Worm (Caenorhabditis elegans): ENCODE data around the gene pho-14.

Gene pho-14

DNA sequence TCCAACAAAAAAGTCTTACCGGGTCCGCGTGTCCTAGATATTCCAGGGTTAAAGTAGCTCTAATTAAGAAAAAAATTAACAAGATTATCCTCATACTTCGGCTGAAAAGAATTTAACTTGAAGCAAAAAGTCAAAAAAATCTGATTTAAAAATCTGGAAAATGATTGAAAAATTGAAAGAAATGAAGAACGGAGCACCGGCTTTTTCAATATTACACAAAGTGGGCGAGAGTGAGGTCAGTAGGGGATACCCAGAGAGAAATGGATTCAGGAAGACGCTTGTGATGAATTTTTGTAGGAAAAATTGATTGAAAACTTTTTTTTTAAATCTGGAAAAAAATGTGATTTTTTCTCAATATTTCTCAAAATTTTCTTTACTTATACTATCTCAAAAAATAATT, at the start of gene pho-14:
Gene pho-14, minus strand, starts transcription at position 101 of the 400 bp plus-strand sequence.
- TF ChIP-seq skn-1 (tag; optimal IDR thresholded peaks at IDR 0.05) (no peak), fos-1 (tag; optimal IDR thresholded peaks at IDR 0.05) (no peak), ztf-1 (GFP tag; conservative IDR thresholded peaks at IDR 0.05) (no peak), ztf-11 (tag; optimal IDR thresholded peaks at IDR 0.05) (no peak), unc-39 (tag; optimal IDR thresholded peaks at IDR 0.05) (no peak), nhr-11 (tag; optimal IDR thresholded peaks at IDR 0.05) (no peak), unc-62 (GFP tag; optimal IDR thresholded peaks at IDR 0.05) (no peak), dmd-4 (tag; optimal IDR thresholded peaks at IDR 0.05) (no peak), nhr-129 (tag; optimal IDR thresholded peaks at IDR 0.05) (no peak), gmeb-1 (tag; optimal IDR thresholded peaks at IDR 0.05) (no peak), aly-2 (tag; optimal IDR thresholded peaks at IDR 0.05) (no peak), mbf-1 (tag; optimal IDR thresholded peaks at IDR 0.05) (no peak), mab-5 (tag; optimal IDR thresholded peaks at IDR 0.05) (no peak), zag-1 (tag; optimal IDR thresholded peaks at IDR 0.05) (no peak), nhr-10 (tag; optimal IDR thresholded peaks at IDR 0.05) (no peak), ztf-4 (tag; optimal IDR thresholded peaks at IDR 0.05) (no peak), elt-1 (tag; optimal IDR thresholded peaks at IDR 0.05) (no peak), mdl-1 (tag; optimal IDR thresholded peaks at IDR 0.05) (no peak)

- TF ChIP-seq ztf-11 (tag; optimal IDR thresholded peaks at IDR 0.05) (no peak), skn-1 (tag; optimal IDR thresholded peaks at IDR 0.05) (no peak), nhr-21 (tag; optimal IDR thresholded peaks at IDR 0.05) (no peak), unc-39 (tag; optimal IDR thresholded peaks at IDR 0.05) (no peak), dmd-4 (tag; optimal IDR thresholded peaks at IDR 0.05) (no peak), crh-2 (tag; optimal IDR thresholded peaks at IDR 0.05) (no peak), nhr-12 (tag; optimal IDR thresholded peaks at IDR 0.05) (no peak), zag-1 (tag; optimal IDR thresholded peaks at IDR 0.05) (no peak), mab-5 (tag; optimal IDR thresholded peaks at IDR 0.05) (no peak), F13H6.1 (tag; optimal IDR thresholded peaks at IDR 0.05) (no peak), gmeb-1 (tag; optimal IDR thresholded peaks at IDR 0.05) (no peak), Y55F3AM.14 (GFP tag; optimal IDR thresholded peaks at IDR 0.05) (no peak), alr-1 (tag; optimal IDR thresholded peaks at IDR 0.05) (no peak)
These were observed 48.8 kb upstream of the pho-14 start for ce11 chrII:1149390-1149789.

- TF ChIP-seq mbf-1 (tag; optimal IDR thresholded peaks at IDR 0.05) (no peak), gmeb-1 (tag; optimal IDR thresholded peaks at IDR 0.05) (no peak), ztf-4 (tag; optimal IDR thresholded peaks at IDR 0.05) (no peak), unc-62 (GFP tag; optimal IDR thresholded peaks at IDR 0.05) (no peak), elt-3 (tag; optimal IDR thresholded peaks at IDR 0.05) (no peak), nhr-6 (tag; optimal IDR thresholded peaks at IDR 0.05) (no peak), sem-4 (tag; optimal IDR thresholded peaks at IDR 0.05) (no peak), nhr-12 (tag; optimal IDR thresholded peaks at IDR 0.05) (no peak), ceh-16 (tag; optimal IDR thresholded peaks at IDR 0.05) (no peak), crh-2 (tag; optimal IDR thresholded peaks at IDR 0.05) (peak; percentile 36), ama-1 (optimal IDR thresholded peaks at IDR 0.05) (no peak), fos-1 (tag; optimal IDR thresholded peaks at IDR 0.05) (peak; percentile 44), sma-9 (GFP tag; optimal IDR thresholded peaks at IDR 0.05) (no peak), sma-9 (tag; optimal IDR thresholded peaks at IDR 0.05) (no peak), lin-39 (tag; optimal IDR thresholded peaks at IDR 0.05) (no peak), lin-11 (tag; optimal IDR thresholded peaks at IDR 0.05) (no peak), blmp-1 (tag; optimal IDR thresholded peaks at IDR 0.05; ENCODE audit: insufficient read depth) (no peak), sma-3 (GFP tag; optimal IDR thresholded peaks at IDR 0.05) (peak; percentile 68)
These were observed 42.6 kb upstream of the pho-14 start for ce11 chrII:1143173-1143738.

- TF ChIP-seq nhr-129 (tag; optimal IDR thresholded peaks at IDR 0.05) (no peak), blmp-1 (tag; optimal IDR thresholded peaks at IDR 0.05; ENCODE audit: insufficient read depth) (peak; percentile 50), fos-1 (tag; optimal IDR thresholded peaks at IDR 0.05) (peak; percentile 2), crh-2 (tag; optimal IDR thresholded peaks at IDR 0.05) (peak; percentile 26), ztf-1 (GFP tag; conservative IDR thresholded peaks at IDR 0.05) (no peak), nhr-25 (tag; optimal IDR thresholded peaks at IDR 0.05) (peak; percentile 20)
These were observed 41.3 kb upstream of the pho-14 start for ce11 chrII:1141720-1142574.
